Fruit fly (Drosophila melanogaster) whole organism, embryonic: Measurements from ENCODE around the gene CG2747.

Experiments
- ATbp ChIP-seq: fragments of 200-800 bp; sonication (Bioruptor generic); optimal IDR thresholded peaks from 2 replicates; lab custom pipeline; 2017; ENCODE audit warnings: missing biosample characterization, mild to moderate bottlenecking, missing genetic modification characterization, missing genetic modification reagents
- Aef1 ChIP-seq: fragments of 200-800 bp; sonication (Bioruptor generic); IDR thresholded peaks from 3 replicates; pipeline ENCODE4 v1.3.6; 2022; ENCODE audit warnings: missing biosample characterization, missing genetic modification characterization
- Awh ChIP-seq: fragments of 200-800 bp; sonication (Bioruptor generic); IDR thresholded peaks from 2 replicates; pipeline ENCODE4, ENCODE4 v1.3.6; 2022; ENCODE audit warnings: missing biosample characterization, missing genetic modification characterization
- CG10979 ChIP-seq: fragments of 200-800 bp; sonication (Bioruptor generic); optimal IDR thresholded peaks from 2 replicates; lab custom pipeline; 2018; ENCODE audit warnings: missing biosample characterization, mild to moderate bottlenecking, missing genetic modification characterization, moderate library complexity
- CG11085 ChIP-seq: fragments of 200-800 bp; sonication (Bioruptor generic); IDR thresholded peaks from 2 replicates; pipeline ENCODE4 v1.3.6; 2022; ENCODE audit warnings: missing biosample characterization, missing genetic modification characterization
- CG11504 ChIP-seq: fragments of 200-800 bp; sonication (Bioruptor generic); optimal IDR thresholded peaks from 3 replicates; lab custom pipeline; 2019; ENCODE audit warnings: missing biosample characterization, mild to moderate bottlenecking, missing genetic modification characterization, moderate library complexity
- CG12236 ChIP-seq: fragments of 200-800 bp; sonication (Bioruptor generic); optimal IDR thresholded peaks from 2 replicates; lab custom pipeline; 2016; ENCODE audit warnings: missing biosample characterization, missing genetic modification characterization
- CG12299 ChIP-seq: fragments of 200-800 bp; sonication (Bioruptor generic); optimal IDR thresholded peaks from 2 replicates; lab custom pipeline; 2018; ENCODE audit warnings: missing biosample characterization, mild to moderate bottlenecking, missing genetic modification characterization
- CG12942 ChIP-seq: fragments of 200-800 bp; sonication (Bioruptor generic); optimal IDR thresholded peaks from 3 replicates; lab custom pipeline; 2016; ENCODE audit warnings: missing biosample characterization, missing genetic modification characterization
- CG13296 ChIP-seq: fragments of 200-800 bp; sonication (Bioruptor generic); optimal IDR thresholded peaks from 3 replicates; lab custom pipeline; 2018; ENCODE audit warnings: missing biosample characterization, mild to moderate bottlenecking, missing genetic modification characterization
- CG13624 ChIP-seq: fragments of 200-800 bp; sonication (Bioruptor generic); optimal IDR thresholded peaks from 2 replicates; lab custom pipeline; 2016; ENCODE audit warnings: missing biosample characterization, missing genetic modification characterization
- CG14710 ChIP-seq: fragments of 200-800 bp; sonication (Bioruptor generic); optimal IDR thresholded peaks from 3 replicates; lab custom pipeline; 2019; ENCODE audit warnings: missing biosample characterization, mild to moderate bottlenecking, missing genetic modification characterization, moderate library complexity
- CG15269 ChIP-seq: fragments of 200-800 bp; sonication (Bioruptor generic); optimal IDR thresholded peaks from 2 replicates; lab custom pipeline; 2018; ENCODE audit warnings: missing biosample characterization, mild to moderate bottlenecking, missing genetic modification characterization, moderate library complexity
- CG1602 ChIP-seq: fragments of 200-800 bp; sonication (Bioruptor generic); optimal IDR thresholded peaks from 3 replicates; lab custom pipeline; 2016; ENCODE audit warnings: missing biosample characterization, missing genetic modification characterization
- CG1603 ChIP-seq: fragments of 200-800 bp; sonication (Bioruptor generic); optimal IDR thresholded peaks from 2 replicates; lab custom pipeline; 2019; ENCODE audit warnings: missing biosample characterization, mild to moderate bottlenecking, missing genetic modification characterization, moderate library complexity
- CG17361 ChIP-seq: fragments of 200-800 bp; sonication (Bioruptor generic); IDR thresholded peaks from 3 replicates; pipeline ENCODE4 v1.3.6; 2022; ENCODE audit warnings: missing biosample characterization, missing genetic modification characterization
- CG30431 ChIP-seq: fragments of 200-800 bp; sonication (Bioruptor generic); optimal IDR thresholded peaks from 2 replicates; lab custom pipeline; 2017; ENCODE audit warnings: missing biosample characterization, missing genetic modification characterization
- CG33213 ChIP-seq: fragments of 200-800 bp; sonication (Bioruptor generic); optimal IDR thresholded peaks from 3 replicates; lab custom pipeline; 2016; ENCODE audit warnings: missing biosample characterization, missing genetic modification characterization
- CG5245 ChIP-seq: fragments of 200-800 bp; sonication (Bioruptor generic); optimal IDR thresholded peaks from 3 replicates; lab custom pipeline; 2016; ENCODE audit warnings: missing biosample characterization, missing genetic modification characterization
- CG6254 ChIP-seq: fragments of 200-800 bp; sonication (Bioruptor generic); optimal IDR thresholded peaks from 3 replicates; lab custom pipeline; 2017; ENCODE audit warnings: mild to moderate bottlenecking, missing biosample characterization, missing genetic modification reagents, missing genetic modification characterization
- CG6683 ChIP-seq: fragments of 200-800 bp; sonication (Bioruptor generic); optimal IDR thresholded peaks from 2 replicates; lab custom pipeline; 2017; ENCODE audit warnings: missing biosample characterization, mild to moderate bottlenecking, missing genetic modification characterization, missing genetic modification reagents
- CG6689 ChIP-seq: fragments of 200-800 bp; sonication (Bioruptor generic); IDR thresholded peaks from 2 replicates; pipeline ENCODE4 v1.3.6; 2022; ENCODE audit warnings: missing biosample characterization, missing genetic modification characterization
- CG7786 ChIP-seq: fragments of 200-800 bp; sonication (Bioruptor generic); optimal IDR thresholded peaks from 2 replicates; lab custom pipeline; 2016; ENCODE audit warnings: missing biosample characterization, missing genetic modification characterization
- CG9215 ChIP-seq: fragments of 200-800 bp; sonication (Bioruptor generic); IDR thresholded peaks from 2 replicates; pipeline ENCODE4 v1.3.6; 2022; ENCODE audit warnings: missing biosample characterization, missing genetic modification characterization
- Chrac-16 ChIP-seq: fragments of 200-800 bp; sonication (Bioruptor generic); optimal IDR thresholded peaks from 3 replicates; lab custom pipeline; 2016; ENCODE audit warnings: missing biosample characterization, missing genetic modification characterization
- ERR ChIP-seq: fragments of 200-800 bp; sonication (Bioruptor generic); optimal IDR thresholded peaks from 2 replicates; lab custom pipeline; 2016; ENCODE audit warnings: missing biosample characterization, missing genetic modification characterization
- GATAe ChIP-seq: fragments of 200-800 bp; sonication (Bioruptor generic); conservative IDR thresholded peaks from 2 replicates; pipeline ENCODE4 v1.3.6; 2022; ENCODE audit warnings: missing biosample characterization, missing genetic modification characterization
- MBD-R2 ChIP-seq: fragments of 200-800 bp; sonication (Bioruptor generic); IDR thresholded peaks from 2 replicates; pipeline ENCODE4 v1.3.6; 2022; ENCODE audit warnings: missing biosample characterization, missing genetic modification characterization
- Mad ChIP-seq: fragments of 200-800 bp; sonication (Bioruptor generic); optimal IDR thresholded peaks from 2 replicates; lab custom pipeline; 2016; ENCODE audit warnings: missing biosample characterization, missing genetic modification characterization
- Neu2 ChIP-seq: fragments of 200-800 bp; sonication (Bioruptor generic); optimal IDR thresholded peaks from 3 replicates; lab custom pipeline; 2016; ENCODE audit warnings: missing biosample characterization, missing genetic modification characterization, borderline replicate concordance
- Nf-YA ChIP-seq: fragments of 200-800 bp; sonication (Bioruptor generic); IDR thresholded peaks from 2 replicates; pipeline ENCODE4 v1.3.6; 2022; ENCODE audit warnings: missing biosample characterization, missing genetic modification characterization
- Sin3A ChIP-seq: fragments of >200 bp; optimal IDR thresholded peaks from 2 replicates; lab custom pipeline; 2018
- Stat92E ChIP-seq, 3 experiments: fragments of >200 bp in 2 of 3; fragments of 200-800 bp in 1 of 3; sonication (Bioruptor generic) in 1 of 3; optimal IDR thresholded peaks; 2 replicates each; lab custom pipeline; 2017 to 2019; ENCODE audit warnings: missing biosample characterization in 3 of 3, missing genetic modification characterization in 3 of 3, mild to moderate bottlenecking in 1 of 3, moderate library complexity in 1 of 3
- TFAM ChIP-seq: fragments of 200-800 bp; sonication (Bioruptor generic); optimal IDR thresholded peaks from 2 replicates; lab custom pipeline; 2017; ENCODE audit warnings: missing biosample characterization, missing genetic modification characterization, inconsistent platforms
- Tbp ChIP-seq: fragments of >200 bp; optimal IDR thresholded peaks from 2 replicates; lab custom pipeline; 2018; ENCODE audit warnings: missing biosample characterization, missing genetic modification characterization
- Usf ChIP-seq: fragments of 200-800 bp; sonication (Bioruptor generic); optimal IDR thresholded peaks from 2 replicates; lab custom pipeline; 2017; ENCODE audit warnings: missing genotype, missing biosample characterization, missing genetic modification characterization
- ap ChIP-seq: fragments of 200-800 bp; sonication (Bioruptor generic); IDR thresholded peaks from 2 replicates; pipeline ENCODE4 v1.3.6; 2022; ENCODE audit warnings: missing biosample characterization, missing genetic modification characterization
- corto ChIP-seq: fragments of 200-800 bp; sonication (Bioruptor generic); optimal IDR thresholded peaks from 2 replicates; lab custom pipeline; 2016; ENCODE audit warnings: missing biosample characterization, mild to moderate bottlenecking, missing genetic modification characterization, moderate library complexity
- crc ChIP-seq: fragments of 200-800 bp; sonication (Bioruptor generic); optimal IDR thresholded peaks from 2 replicates; lab custom pipeline; 2016; ENCODE audit warnings: missing biosample characterization, missing genetic modification characterization
- croc ChIP-seq: fragments of 200-800 bp; sonication (Bioruptor generic); conservative IDR thresholded peaks from 3 replicates; pipeline ENCODE4 v1.3.6; 2022; ENCODE audit warnings: missing biosample characterization, missing genetic modification characterization
- emc ChIP-seq: fragments of 200-800 bp; sonication (Bioruptor generic); optimal IDR thresholded peaks from 2 replicates; lab custom pipeline; 2016; ENCODE audit warnings: missing biosample characterization, missing genetic modification characterization
- gce ChIP-seq: fragments of 200-800 bp; sonication (Bioruptor generic); IDR thresholded peaks from 3 replicates; pipeline ENCODE4 v1.3.6; 2022; ENCODE audit warnings: missing biosample characterization, missing genetic modification characterization
- ind ChIP-seq: fragments of 200-800 bp; sonication (Bioruptor generic); optimal IDR thresholded peaks from 3 replicates; lab custom pipeline; 2016; ENCODE audit warnings: missing biosample characterization, missing genetic modification characterization
- jigr1 ChIP-seq: fragments of 200-800 bp; sonication (Bioruptor generic); IDR thresholded peaks from 3 replicates; pipeline ENCODE4 v1.3.6; 2022; ENCODE audit warnings: missing biosample characterization, missing genetic modification characterization
- kay ChIP-seq: fragments of 200-800 bp; sonication (Bioruptor generic); optimal IDR thresholded peaks from 2 replicates; lab custom pipeline; 2016; ENCODE audit warnings: missing biosample characterization, missing genetic modification characterization
- oc ChIP-seq: fragments of 200-800 bp; sonication (Bioruptor generic); optimal IDR thresholded peaks from 2 replicates; lab custom pipeline; 2018; ENCODE audit warnings: missing biosample characterization, mild to moderate bottlenecking, missing genetic modification characterization, moderate library complexity
- pan ChIP-seq, 4 experiments: fragments of >200 bp in 3 of 4; fragments of 200-800 bp in 1 of 4; sonication (Bioruptor generic) in 1 of 4; optimal IDR thresholded peaks in 3 of 4; IDR thresholded peaks in 1 of 4; 2 replicates each; pipeline versions ENCODE4 v1.3.6 to Lab custom; 2017 to 2022; ENCODE audit warnings: missing biosample characterization in 2 of 4, missing genetic modification characterization in 2 of 4, mixed read lengths in 1 of 4
- pnt ChIP-seq: fragments of 200-800 bp; sonication (Bioruptor generic); optimal IDR thresholded peaks from 3 replicates; lab custom pipeline; 2016; ENCODE audit warnings: missing biosample characterization, missing genetic modification characterization
- row ChIP-seq: fragments of 200-800 bp; sonication (Bioruptor generic); IDR thresholded peaks from 3 replicates; pipeline ENCODE4 v1.3.6; 2022; ENCODE audit warnings: missing biosample characterization, missing genetic modification characterization
- schlank ChIP-seq: fragments of 200-800 bp; sonication (Bioruptor generic); optimal IDR thresholded peaks from 2 replicates; lab custom pipeline; 2018; ENCODE audit warnings: missing biosample characterization, mild to moderate bottlenecking, missing genetic modification characterization
- scrt ChIP-seq: fragments of 200-800 bp; sonication (Bioruptor generic); optimal IDR thresholded peaks from 2 replicates; lab custom pipeline; 2018; ENCODE audit warnings: missing biosample characterization, mild to moderate bottlenecking, missing genetic modification characterization, moderate library complexity
- unpg ChIP-seq: fragments of 200-800 bp; sonication (Bioruptor generic); optimal IDR thresholded peaks from 3 replicates; lab custom pipeline; 2018; ENCODE audit warnings: missing biosample characterization, mild to moderate bottlenecking, missing genetic modification characterization, moderate library complexity

The CG2747 gene

DNA sequence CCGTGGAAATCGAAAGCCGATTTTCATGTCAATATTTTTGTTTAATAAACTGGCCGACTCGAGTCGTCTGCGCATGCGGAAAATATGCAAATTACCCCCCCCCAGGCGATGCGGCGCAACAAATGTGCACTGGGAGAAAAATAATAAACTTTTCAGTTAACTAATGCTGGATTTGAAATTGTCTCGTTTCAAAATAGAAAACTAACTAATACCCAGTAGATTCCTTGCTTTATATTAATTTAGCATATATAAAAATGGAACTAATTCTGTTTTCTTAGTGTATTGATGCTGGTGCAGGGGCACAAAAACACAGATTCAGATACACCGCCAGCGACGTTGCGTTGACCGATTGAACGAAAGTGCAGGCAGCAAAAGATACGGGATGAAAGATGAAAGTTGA lies 7.3 kb upstream of the CG2747 start (continued):
- TF ChIP-seq CG12942 (GFP tag; lab: Kevin White, UChicago): no peak
- TF ChIP-seq CG6689 (GFP tag; lab: Robert Waterston, UW): 0 out of 2 replicates have a peak, but pooled peaks have one; percentile 22
- TF ChIP-seq CG7786 (GFP tag; lab: Kevin White, UChicago): no peak
- no peak for TF ChIP-seq pnt (GFP tag; lab: Kevin White, UChicago)
- TF ChIP-seq CG15269 (tag; lab: Kevin White, UChicago): no peak
- TF ChIP-seq jigr1 (GFP tag; lab: Robert Waterston, UW): no peak
- peak; percentile 25 for TF ChIP-seq CG14710 (tag; lab: Kevin White, UChicago)
- peak; percentile 9 for TF ChIP-seq unpg
- TF ChIP-seq ERR (GFP tag; lab: Kevin White, UChicago): no peak
- TF ChIP-seq ATbp (GFP tag; lab: Kevin White, UChicago): peak; percentile 13
- TF ChIP-seq Tbp (GFP tag; lab: Kevin White, UChicago): no peak
- TF ChIP-seq row (GFP tag; lab: Robert Waterston, UW): 0 out of 3 replicates have a peak, but pooled peaks have one; percentile 11
- TF ChIP-seq Neu2 (GFP tag; lab: Kevin White, UChicago): no peak
- TF ChIP-seq CG13296: no peak
- TF ChIP-seq crc: no peak
- TF ChIP-seq CG5245 (GFP tag; lab: Kevin White, UChicago): peak; percentile 8
- TF ChIP-seq corto (GFP tag; lab: Kevin White, UChicago): no peak
- no peak for TF ChIP-seq gce (GFP tag; lab: Robert Waterston, UW)
- no peak for TF ChIP-seq Stat92E (GFP tag; optimal IDR thresholded peaks at IDR 0.05; lab: Kevin White, UChicago)
- TF ChIP-seq TFAM (GFP tag; lab: Kevin White, UChicago): no peak
- no peak for TF ChIP-seq Awh
- TF ChIP-seq Mad: no peak
- peak; percentile 6 for TF ChIP-seq ind
- no peak for TF ChIP-seq croc (GFP tag; lab: Robert Waterston, UW)
- TF ChIP-seq MBD-R2 (GFP tag; lab: Robert Waterston, UW): no peak
- no peak for TF ChIP-seq Nf-YA
- TF ChIP-seq oc (tag; lab: Kevin White, UChicago): no peak
- peak; percentile 23; the same call in 1 of the 3 replicates for TF ChIP-seq CG17361 (GFP tag; lab: Robert Waterston, UW)
- TF ChIP-seq pan (optimal IDR thresholded peaks at IDR 0.05; lab: Kevin White, UChicago): no peak
- no peak for TF ChIP-seq pan (GFP tag; optimal IDR thresholded peaks at IDR 0.05 in 1 of 2, IDR thresholded peaks at IDR 0.05 in 1 of 2)
- no peak for TF ChIP-seq kay
- no peak for TF ChIP-seq Usf (GFP tag; lab: Kevin White, UChicago)
- no peak for TF ChIP-seq CG6683 (GFP tag; lab: Kevin White, UChicago)
- peak; percentile 62 for TF ChIP-seq CG11504 (tag; lab: Kevin White, UChicago)
- TF ChIP-seq CG13624 (GFP tag; lab: Kevin White, UChicago): no peak
- TF ChIP-seq CG1602 (GFP tag; lab: Kevin White, UChicago): no peak
- no peak for TF ChIP-seq GATAe (GFP tag; lab: Robert Waterston, UW)
- no peak for TF ChIP-seq Aef1 (GFP tag; lab: Robert Waterston, UW)
- TF ChIP-seq CG10979 (tag; lab: Kevin White, UChicago): peak; percentile 60
- TF ChIP-seq CG9215: no peak
- no peak for TF ChIP-seq ap (GFP tag; lab: Robert Waterston, UW)
- TF ChIP-seq CG33213 (GFP tag; lab: Kevin White, UChicago): no peak
- no peak for TF ChIP-seq CG30431
- TF ChIP-seq CG12299 (tag; lab: Kevin White, UChicago): no peak
- peak; percentile 9 for TF ChIP-seq CG6254 (GFP tag; lab: Kevin White, UChicago)
- TF ChIP-seq CG1603 (tag; lab: Kevin White, UChicago): peak; percentile 45
- no peak for TF ChIP-seq schlank (tag; lab: Kevin White, UChicago)
- TF ChIP-seq Sin3A (lab: Kevin White, UChicago): no peak
- no peak for TF ChIP-seq CG12236 (GFP tag; lab: Kevin White, UChicago)
- TF ChIP-seq emc (GFP tag; lab: Kevin White, UChicago): no peak
- TF ChIP-seq scrt: no peak
- TF ChIP-seq Chrac-16: no peak
- no peak for TF ChIP-seq CG11085 (GFP tag; lab: Robert Waterston, UW)
